Fruit fly (Drosophila melanogaster) whole organism, wandering third instar larva: ENCODE measurements around the gene CG13101.

Experiments
- Abd-B ChIP-seq: fragments of >200 bp; optimal IDR thresholded peaks from 2 replicates; lab custom pipeline; 2017; ENCODE audit warnings: missing biosample characterization, missing genetic modification characterization
- CG32264 ChIP-seq: fragments of 200-800 bp; sonication (Bioruptor generic); optimal IDR thresholded peaks from 2 replicates; lab custom pipeline; 2016; ENCODE audit warnings: missing biosample characterization, missing genetic modification characterization
- CG9705 ChIP-seq: fragments of 200-800 bp; sonication (Bioruptor generic); optimal IDR thresholded peaks from 2 replicates; lab custom pipeline; 2018; ENCODE audit warnings: missing biosample characterization, mild to moderate bottlenecking, missing genetic modification characterization
- CrebA ChIP-seq: fragments of 200-800 bp; sonication (Bioruptor generic); optimal IDR thresholded peaks from 2 replicates; lab custom pipeline; 2016; ENCODE audit warnings: missing biosample characterization, mild to moderate bottlenecking, missing genetic modification characterization, borderline replicate concordance
- Dfd ChIP-seq: fragments of >200 bp; optimal IDR thresholded peaks from 2 replicates; lab custom pipeline; 2017; ENCODE audit warnings: missing biosample characterization, missing genetic modification characterization
- Dif ChIP-seq: fragments of 200-275, 200-300 bp; sonication (Bioruptor generic); optimal IDR thresholded peaks from 2 replicates; lab custom pipeline; 2018; ENCODE audit warnings: missing biosample characterization, missing genetic modification characterization; ENCODE audit not compliant: partially characterized antibody
- GATAd ChIP-seq: sonication (Bioruptor generic); optimal IDR thresholded peaks from 2 replicates; lab custom pipeline; 2016; ENCODE audit warnings: missing biosample characterization, missing genetic modification characterization
- HLH106 ChIP-seq: fragments of 200-800 bp; optimal IDR thresholded peaks from 3 replicates; lab custom pipeline; 2019; ENCODE audit warnings: missing biosample characterization, mild to moderate bottlenecking, missing genetic modification characterization, moderate library complexity
- Hnf4 ChIP-seq: fragments of 200-800 bp; sonication (Bioruptor generic); optimal IDR thresholded peaks from 2 replicates; lab custom pipeline; 2016; ENCODE audit warnings: missing biosample characterization, mild to moderate bottlenecking, missing genetic modification characterization
- Hr78 ChIP-seq: fragments of >200 bp; optimal IDR thresholded peaks from 2 replicates; lab custom pipeline; 2017; ENCODE audit warnings: missing biosample characterization, missing genetic modification characterization
- Hr83 ChIP-seq: fragments of 200-300 bp; sonication (Bioruptor generic); optimal IDR thresholded peaks from 2 replicates; lab custom pipeline; 2016; ENCODE audit warnings: missing biosample characterization, mild to moderate bottlenecking, missing genetic modification characterization, moderate library complexity; ENCODE audit not compliant: poor library complexity, severe bottlenecking
- Jra ChIP-seq: sonication (Bioruptor generic); optimal IDR thresholded peaks from 2 replicates; lab custom pipeline; 2016; ENCODE audit warnings: missing biosample characterization, missing genetic modification characterization
- Mio ChIP-seq: sonication (Bioruptor generic); optimal IDR thresholded peaks from 2 replicates; lab custom pipeline; 2016; ENCODE audit warnings: missing biosample characterization, missing genetic modification characterization
- Myc ChIP-seq: fragments of >200 bp; optimal IDR thresholded peaks from 2 replicates; lab custom pipeline; 2017
- N ChIP-seq: fragments of >200 bp; optimal IDR thresholded peaks from 2 replicates; lab custom pipeline; 2018; ENCODE audit warnings: missing biosample characterization, missing external identifiers, missing genetic modification characterization
- OdsH ChIP-seq: fragments of 200-800 bp; sonication (Bioruptor generic); optimal IDR thresholded peaks from 2 replicates; lab custom pipeline; 2016; ENCODE audit warnings: missing biosample characterization, mild to moderate bottlenecking, missing genetic modification characterization
- Rel ChIP-seq, 2 experiments: fragments of 200-800 bp; sonication (Bioruptor generic) in 1 of 2; optimal IDR thresholded peaks; 2 replicates in 1 of 2; 3 replicates in 1 of 2; lab custom pipeline; 2016 to 2019; ENCODE audit warnings: mild to moderate bottlenecking in 2 of 2, missing biosample characterization in 2 of 2, missing genetic modification characterization in 2 of 2, moderate library complexity in 1 of 2
- Sp1 ChIP-seq: fragments of 200-800 bp; sonication (Bioruptor generic); optimal IDR thresholded peaks from 3 replicates; lab custom pipeline; 2019; ENCODE audit warnings: missing biosample characterization, mild to moderate bottlenecking, missing genetic modification characterization, moderate library complexity
- Vsx2 ChIP-seq: fragments of 200-300, 225-300 bp; sonication (Bioruptor generic); optimal IDR thresholded peaks from 2 replicates; lab custom pipeline; 2018; ENCODE audit warnings: missing biosample characterization, missing genetic modification characterization; ENCODE audit not compliant: partially characterized antibody
- br ChIP-seq: fragments of 200-800 bp; sonication (Bioruptor generic); optimal IDR thresholded peaks from 2 replicates; lab custom pipeline; 2016; ENCODE audit warnings: missing biosample characterization, missing genetic modification characterization
- brk ChIP-seq: fragments of 200-800 bp; sonication (Bioruptor generic); optimal IDR thresholded peaks from 2 replicates; lab custom pipeline; 2016; ENCODE audit warnings: missing biosample characterization, mild to moderate bottlenecking, missing genetic modification characterization
- dl ChIP-seq, 2 experiments: fragments of 175-275, 200-275 bp in 1 of 2; fragments of 200-275 bp in 1 of 2; sonication (Bioruptor generic); optimal IDR thresholded peaks; lab custom pipeline; 2018; ENCODE audit warnings: mild to moderate bottlenecking in 2 of 2, missing biosample characterization in 2 of 2, missing genetic modification characterization in 2 of 2, moderate library complexity in 2 of 2; ENCODE audit not compliant: partially characterized antibody in 2 of 2, insufficient read depth in 1 of 2
- dmrt93B ChIP-seq: fragments of 200-800 bp; sonication (Bioruptor generic); optimal IDR thresholded peaks from 2 replicates; lab custom pipeline; 2018; ENCODE audit warnings: missing biosample characterization, mild to moderate bottlenecking, missing genetic modification characterization
- dsf ChIP-seq: sonication (Bioruptor generic); optimal IDR thresholded peaks from 2 replicates; lab custom pipeline; 2016; ENCODE audit warnings: missing biosample characterization, missing genetic modification characterization, borderline replicate concordance
- ey ChIP-seq: fragments of 200-800 bp; sonication (Bioruptor generic); optimal IDR thresholded peaks from 2 replicates; lab custom pipeline; 2016; ENCODE audit warnings: missing biosample characterization, missing genetic modification characterization
- foxo ChIP-seq, 2 experiments: fragments of 200-800 bp; sonication (Bioruptor generic); optimal IDR thresholded peaks; 2 replicates in 1 of 2; 3 replicates in 1 of 2; lab custom pipeline; 2016 to 2017; ENCODE audit warnings: missing biosample characterization in 2 of 2, missing genetic modification characterization in 2 of 2
- fru ChIP-seq: fragments of 200-800 bp; sonication (Bioruptor generic); optimal IDR thresholded peaks from 3 replicates; lab custom pipeline; 2016; ENCODE audit warnings: missing biosample characterization, mild to moderate bottlenecking, missing genetic modification characterization
- h ChIP-seq: fragments of 200-800 bp; sonication (Bioruptor generic); optimal IDR thresholded peaks from 3 replicates; lab custom pipeline; 2016; ENCODE audit warnings: missing biosample characterization, mild to moderate bottlenecking, missing genetic modification characterization
- jim ChIP-seq: fragments of 175-275, 200-325 bp; sonication (Bioruptor generic); optimal IDR thresholded peaks from 2 replicates; lab custom pipeline; 2016; ENCODE audit warnings: missing biosample characterization, mild to moderate bottlenecking, missing genetic modification characterization
- lola ChIP-seq: fragments of >200 bp; optimal IDR thresholded peaks from 2 replicates; lab custom pipeline; 2017; ENCODE audit warnings: missing biosample characterization, missing genetic modification characterization
- pan ChIP-seq: fragments of >200 bp; optimal IDR thresholded peaks from 2 replicates; lab custom pipeline; 2017
- psq ChIP-seq: fragments of 200-800 bp; sonication (Bioruptor generic); optimal IDR thresholded peaks from 3 replicates; lab custom pipeline; 2017; ENCODE audit warnings: missing biosample characterization, mild to moderate bottlenecking, missing genetic modification characterization, moderate library complexity
- rgr ChIP-seq: fragments of 200-800 bp; sonication (Bioruptor generic); optimal IDR thresholded peaks from 3 replicates; lab custom pipeline; 2016; ENCODE audit warnings: missing biosample characterization, mild to moderate bottlenecking, missing genetic modification characterization
- sage ChIP-seq: fragments of 200-800 bp; sonication (Bioruptor generic); optimal IDR thresholded peaks from 2 replicates; lab custom pipeline; 2016; ENCODE audit warnings: missing biosample characterization, mild to moderate bottlenecking, missing genetic modification characterization
- sv ChIP-seq: fragments of 200-800 bp; sonication (Bioruptor generic); optimal IDR thresholded peaks from 3 replicates; lab custom pipeline; 2016; ENCODE audit warnings: missing biosample characterization, missing genetic modification characterization
- tai ChIP-seq: sonication (Bioruptor generic); optimal IDR thresholded peaks from 2 replicates; lab custom pipeline; 2016; ENCODE audit warnings: missing biosample characterization, missing genetic modification characterization
- usp ChIP-seq: fragments of >200 bp; optimal IDR thresholded peaks from 2 replicates; lab custom pipeline; 2017; ENCODE audit warnings: missing biosample characterization, missing genetic modification characterization
- woc ChIP-seq: sonication (Bioruptor generic); optimal IDR thresholded peaks from 2 replicates; lab custom pipeline; 2016; ENCODE audit warnings: missing biosample characterization, mild to moderate bottlenecking, missing genetic modification characterization

Gene CG13101

DNA sequence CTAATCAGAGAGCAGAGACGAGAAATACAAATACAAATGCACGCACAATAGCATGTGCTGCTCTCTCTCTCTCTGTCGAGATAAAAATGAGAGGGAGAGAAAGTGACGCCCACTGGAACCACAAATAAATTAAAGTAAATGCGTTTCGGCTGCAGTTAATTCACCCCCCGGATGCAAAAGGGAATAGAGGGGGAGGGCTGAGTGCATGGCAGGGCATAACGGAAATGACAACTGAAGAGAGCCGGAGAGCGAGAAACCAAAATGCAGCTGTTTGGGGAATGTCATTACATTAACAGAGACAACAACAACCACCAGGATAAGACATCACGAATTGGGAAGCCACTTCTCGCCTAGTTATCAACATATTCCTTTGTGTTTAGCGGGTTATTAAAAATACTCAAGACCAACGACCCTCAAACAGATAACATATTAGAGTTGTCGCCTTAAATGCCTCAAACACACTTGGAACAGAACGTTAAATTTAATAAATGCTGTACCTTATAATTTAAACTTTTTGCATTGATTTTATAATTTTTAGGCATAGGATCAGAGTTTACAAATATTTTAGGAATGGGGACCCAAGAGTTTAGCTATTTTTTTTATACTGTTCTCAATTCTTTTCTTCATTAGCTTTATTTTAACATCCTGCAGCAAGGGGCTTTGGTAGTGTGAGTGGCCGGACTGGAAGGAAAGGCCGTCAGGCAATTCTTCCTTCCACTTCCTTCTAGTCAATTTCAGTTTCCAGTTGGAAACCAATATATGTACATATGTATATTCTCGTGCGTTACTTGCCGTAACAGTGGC lies 34.6 kb downstream of the CG13101 start:
- TF ChIP-seq Hr78 (GFP tag; lab: Kevin White, UChicago) = no peak
- peak; percentile 58 for TF ChIP-seq h
- no peak for TF ChIP-seq sv
- TF ChIP-seq rgr (GFP tag; lab: Kevin White, UChicago) = peak; percentile 53
- TF ChIP-seq GATAd (GFP tag; lab: Kevin White, UChicago) = no peak
- no peak for TF ChIP-seq CG32264 (GFP tag; lab: Kevin White, UChicago)
- TF ChIP-seq usp (GFP tag; lab: Kevin White, UChicago) = no peak
- TF ChIP-seq Rel (GFP tag; optimal IDR thresholded peaks at IDR 0.05; lab: Kevin White, UChicago) = no peak
- peak; percentile 14 for TF ChIP-seq Rel (tag; optimal IDR thresholded peaks at IDR 0.05; lab: Kevin White, UChicago)
- peak; percentile 80 for TF ChIP-seq psq (GFP tag; lab: Kevin White, UChicago)
- TF ChIP-seq jim (GFP tag; lab: Kevin White, UChicago) = no peak
- peak; percentile 63 for TF ChIP-seq Sp1 (GFP tag; lab: Kevin White, UChicago)
- peak; percentile 74 for TF ChIP-seq woc (GFP tag; lab: Kevin White, UChicago)
- TF ChIP-seq dl (GFP tag; optimal IDR thresholded peaks at IDR 0.05; lab: Kevin White, UChicago; ENCODE audit: insufficient read depth in 1 of 2, partially characterized antibody in 2 of 2) = peak; percentile 34 to 71
- peak; percentile 66 for TF ChIP-seq ey (GFP tag; lab: Kevin White, UChicago)
- peak; percentile 67 for TF ChIP-seq br (GFP tag; lab: Kevin White, UChicago)
- no peak for TF ChIP-seq pan (lab: Kevin White, UChicago)
- no peak for TF ChIP-seq Dfd (GFP tag; lab: Kevin White, UChicago)
- TF ChIP-seq foxo (GFP tag; optimal IDR thresholded peaks at IDR 0.05; lab: Kevin White, UChicago) = peak in 1 of 2 experiments; percentile 71
- TF ChIP-seq Hnf4 = peak; percentile 37
- TF ChIP-seq Jra = no peak
- peak; percentile 25 for TF ChIP-seq tai
- peak; percentile 57 for TF ChIP-seq HLH106 (tag; lab: Kevin White, UChicago)
- TF ChIP-seq sage (GFP tag; lab: Kevin White, UChicago) = no peak
- TF ChIP-seq dmrt93B (GFP tag; lab: Kevin White, UChicago) = peak; percentile 48
- TF ChIP-seq CrebA (GFP tag; lab: Kevin White, UChicago) = no peak
- no peak for TF ChIP-seq Abd-B (GFP tag; lab: Kevin White, UChicago)
- TF ChIP-seq Myc (lab: Kevin White, UChicago) = no peak
- TF ChIP-seq brk (GFP tag; lab: Kevin White, UChicago) = peak; percentile 12
- TF ChIP-seq Dif (GFP tag; lab: Kevin White, UChicago) = peak; percentile 59
- peak; percentile 95 for TF ChIP-seq fru (GFP tag; lab: Kevin White, UChicago)
- TF ChIP-seq Mio (GFP tag; lab: Kevin White, UChicago) = no peak
- no peak for TF ChIP-seq CG9705 (GFP tag; lab: Kevin White, UChicago)
- peak; percentile 56 for TF ChIP-seq OdsH (GFP tag; lab: Kevin White, UChicago)
- TF ChIP-seq Vsx2 (GFP tag; lab: Kevin White, UChicago) = peak; percentile 89
- no peak for TF ChIP-seq lola (GFP tag; lab: Kevin White, UChicago)
- no peak for TF ChIP-seq N (GFP tag; lab: Kevin White, UChicago)
- no peak for TF ChIP-seq dsf (GFP tag; lab: Kevin White, UChicago)
- TF ChIP-seq Hr83 (GFP tag; lab: Kevin White, UChicago) = peak; percentile 30
- TF ChIP-seq, all 38 proteins: peak for 20

DNA sequence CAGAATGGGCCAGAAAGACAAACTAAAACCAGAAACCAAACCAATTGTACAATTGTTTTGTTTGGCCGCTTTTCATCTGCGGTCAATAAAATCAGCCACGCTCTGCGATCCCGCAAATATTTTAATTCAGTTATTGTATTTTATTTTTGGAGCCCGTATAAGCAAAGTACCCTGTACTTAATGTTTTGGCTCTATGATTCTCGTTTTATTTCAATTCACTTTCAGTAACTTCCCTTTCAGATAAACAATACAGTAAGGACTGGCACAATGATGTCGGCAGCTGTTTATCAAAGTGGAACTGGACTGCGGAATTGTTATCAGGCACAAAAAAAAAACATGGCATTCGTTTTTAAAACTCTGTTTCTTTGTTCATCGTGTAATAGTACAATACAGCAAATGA lies 36.0 kb downstream of the CG13101 start:
- TF ChIP-seq Rel (GFP tag; optimal IDR thresholded peaks at IDR 0.05; lab: Kevin White, UChicago) = no peak
- no peak for TF ChIP-seq Rel (tag; optimal IDR thresholded peaks at IDR 0.05; lab: Kevin White, UChicago)
- TF ChIP-seq Hnf4 = no peak
- TF ChIP-seq woc (GFP tag; lab: Kevin White, UChicago) = no peak
- no peak for TF ChIP-seq dl (GFP tag; optimal IDR thresholded peaks at IDR 0.05; lab: Kevin White, UChicago; ENCODE audit: insufficient read depth in 1 of 2, partially characterized antibody in 2 of 2)
- TF ChIP-seq N (GFP tag; lab: Kevin White, UChicago) = no peak
- TF ChIP-seq usp (GFP tag; lab: Kevin White, UChicago) = no peak
- no peak for TF ChIP-seq Hr83 (GFP tag; lab: Kevin White, UChicago)
- TF ChIP-seq Abd-B (GFP tag; lab: Kevin White, UChicago) = no peak
- no peak for TF ChIP-seq pan (lab: Kevin White, UChicago)
- no peak for TF ChIP-seq rgr (GFP tag; lab: Kevin White, UChicago)
- TF ChIP-seq Hr78 (GFP tag; lab: Kevin White, UChicago) = no peak
- TF ChIP-seq brk (GFP tag; lab: Kevin White, UChicago) = no peak
- no peak for TF ChIP-seq Jra
- TF ChIP-seq Dif (GFP tag; lab: Kevin White, UChicago) = no peak
- TF ChIP-seq Vsx2 (GFP tag; lab: Kevin White, UChicago) = no peak
- TF ChIP-seq OdsH (GFP tag; lab: Kevin White, UChicago) = no peak
- TF ChIP-seq ey (GFP tag; lab: Kevin White, UChicago) = no peak
- no peak for TF ChIP-seq GATAd (GFP tag; lab: Kevin White, UChicago)
- TF ChIP-seq CrebA (GFP tag; lab: Kevin White, UChicago) = no peak
